Fruit fly (Drosophila melanogaster) whole organism, embryonic: ENCODE results near the gene CG9184.

Experiments
- Abd-B ChIP-seq: fragments of 200-800 bp; sonication (Bioruptor generic); optimal IDR thresholded peaks from 2 replicates; lab custom pipeline; 2018; ENCODE audit warnings: missing biosample characterization, mild to moderate bottlenecking, missing genetic modification characterization, moderate library complexity
- Atf3 ChIP-seq: fragments of 200-800 bp; sonication (Bioruptor generic); optimal IDR thresholded peaks from 3 replicates; lab custom pipeline; 2016; ENCODE audit warnings: missing biosample characterization, missing genetic modification characterization
- CG10147 ChIP-seq: fragments of 200-800 bp; sonication (Bioruptor generic); optimal IDR thresholded peaks from 2 replicates; lab custom pipeline; 2019; ENCODE audit warnings: missing biosample characterization, mild to moderate bottlenecking, missing genetic modification characterization, moderate library complexity
- CG10209 ChIP-seq: fragments of 200-800 bp; sonication (Bioruptor generic); optimal IDR thresholded peaks from 3 replicates; lab custom pipeline; 2017; ENCODE audit warnings: missing biosample characterization, mild to moderate bottlenecking, missing genetic modification characterization, missing genetic modification reagents
- CG10321 ChIP-seq: fragments of 200-800 bp; sonication (Bioruptor generic); IDR thresholded peaks from 2 replicates; pipeline ENCODE4 v1.3.6; 2022; ENCODE audit warnings: missing biosample characterization, missing genetic modification characterization
- CG11093 ChIP-seq: fragments of 200-800 bp; sonication (Bioruptor generic); IDR thresholded peaks from 3 replicates; pipeline ENCODE4 v1.3.6; 2022; ENCODE audit warnings: missing biosample characterization, missing genetic modification characterization
- CG11695 ChIP-seq: fragments of 200-800 bp; sonication (Bioruptor generic); IDR thresholded peaks from 3 replicates; pipeline ENCODE4 v1.3.6; 2022; ENCODE audit warnings: missing biosample characterization, missing genetic modification characterization
- CG14710 ChIP-seq: fragments of 200-800 bp; sonication (Bioruptor generic); optimal IDR thresholded peaks from 3 replicates; lab custom pipeline; 2019; ENCODE audit warnings: missing biosample characterization, mild to moderate bottlenecking, missing genetic modification characterization, moderate library complexity
- CG14860 ChIP-seq: fragments of 200-800 bp; sonication (Bioruptor generic); IDR thresholded peaks from 3 replicates; pipeline ENCODE4 v1.3.6; 2022; ENCODE audit warnings: missing biosample characterization, missing genetic modification characterization; ENCODE audit not compliant: partially characterized antibody
- CG15269 ChIP-seq: fragments of 200-800 bp; sonication (Bioruptor generic); optimal IDR thresholded peaks from 2 replicates; lab custom pipeline; 2018; ENCODE audit warnings: missing biosample characterization, mild to moderate bottlenecking, missing genetic modification characterization, moderate library complexity
- CG1603 ChIP-seq: fragments of 200-800 bp; sonication (Bioruptor generic); optimal IDR thresholded peaks from 2 replicates; lab custom pipeline; 2019; ENCODE audit warnings: missing biosample characterization, mild to moderate bottlenecking, missing genetic modification characterization, moderate library complexity
- CG1792 ChIP-seq: fragments of 200-800 bp; sonication (Bioruptor generic); optimal IDR thresholded peaks from 2 replicates; lab custom pipeline; 2016; ENCODE audit warnings: missing biosample characterization, missing genetic modification characterization
- CG2678 ChIP-seq: fragments of 200-800 bp; sonication (Bioruptor generic); optimal IDR thresholded peaks from 3 replicates; lab custom pipeline; 2019; ENCODE audit warnings: missing biosample characterization, mild to moderate bottlenecking, missing genetic modification characterization, moderate library complexity
- CG3163 ChIP-seq: fragments of 200-800 bp; sonication (Bioruptor generic); optimal IDR thresholded peaks from 3 replicates; lab custom pipeline; 2016; ENCODE audit warnings: missing biosample characterization, missing genetic modification characterization
- CG8359 ChIP-seq: fragments of 200-800 bp; sonication (Bioruptor generic); optimal IDR thresholded peaks from 2 replicates; lab custom pipeline; 2017; ENCODE audit warnings: missing biosample characterization, mild to moderate bottlenecking, missing genetic modification characterization, borderline replicate concordance
- CG9932 ChIP-seq: fragments of 200-800 bp; sonication (Bioruptor generic); IDR thresholded peaks from 2 replicates; pipeline ENCODE4 v1.3.6; 2022; ENCODE audit warnings: missing biosample characterization, missing genetic modification characterization
- CkIIα-i1 ChIP-seq: fragments of 200-800 bp; sonication (Bioruptor generic); IDR thresholded peaks from 2 replicates; pipeline ENCODE4 v1.3.6; 2022; ENCODE audit warnings: missing biosample characterization, missing genetic modification characterization
- Dip3 ChIP-seq: fragments of 200-800 bp; sonication (Bioruptor generic); optimal IDR thresholded peaks from 3 replicates; lab custom pipeline; 2016; ENCODE audit warnings: missing biosample characterization, missing genetic modification characterization
- Dp ChIP-seq: fragments of 200-800 bp; sonication (Bioruptor generic); optimal IDR thresholded peaks from 2 replicates; lab custom pipeline; 2018; ENCODE audit warnings: missing biosample characterization, mild to moderate bottlenecking, missing genetic modification characterization, moderate library complexity
- E2f2 ChIP-seq: fragments of 200-800 bp; sonication (Bioruptor generic); IDR thresholded peaks from 2 replicates; pipeline ENCODE4 v1.3.6; 2022; ENCODE audit warnings: missing biosample characterization, missing genetic modification characterization
- HLH3B ChIP-seq: fragments of 200-800 bp; sonication (Bioruptor generic); IDR thresholded peaks from 2 replicates; pipeline ENCODE4 v1.3.6; 2022; ENCODE audit warnings: missing biosample characterization, missing genetic modification characterization
- NC2α ChIP-seq: fragments of 200-800 bp; sonication (Bioruptor generic); optimal IDR thresholded peaks from 2 replicates; lab custom pipeline; 2016; ENCODE audit warnings: missing biosample characterization, missing genetic modification characterization
- NFAT ChIP-seq: fragments of 200-800 bp; sonication (Bioruptor generic); IDR thresholded peaks from 2 replicates; pipeline ENCODE4 v1.3.6; 2022; ENCODE audit warnings: missing biosample characterization, missing genetic modification characterization
- Nf-YA ChIP-seq: fragments of 200-800 bp; sonication (Bioruptor generic); IDR thresholded peaks from 2 replicates; pipeline ENCODE4 v1.3.6; 2022; ENCODE audit warnings: missing biosample characterization, missing genetic modification characterization
- Oli ChIP-seq: fragments of 200-800 bp; sonication (Bioruptor generic); optimal IDR thresholded peaks from 2 replicates; lab custom pipeline; 2018; ENCODE audit warnings: missing biosample characterization, mild to moderate bottlenecking, missing genetic modification characterization, moderate library complexity
- Sin3A ChIP-seq: fragments of >200 bp; optimal IDR thresholded peaks from 2 replicates; lab custom pipeline; 2018
- Stat92E ChIP-seq, 3 experiments: fragments of >200 bp in 2 of 3; fragments of 200-800 bp in 1 of 3; sonication (Bioruptor generic) in 1 of 3; optimal IDR thresholded peaks; 2 replicates each; lab custom pipeline; 2017 to 2019; ENCODE audit warnings: missing biosample characterization in 3 of 3, missing genetic modification characterization in 3 of 3, mild to moderate bottlenecking in 1 of 3, moderate library complexity in 1 of 3
- abd-A ChIP-seq: fragments of 200-800 bp; sonication (Bioruptor generic); optimal IDR thresholded peaks from 3 replicates; lab custom pipeline; 2019; ENCODE audit warnings: missing biosample characterization, mild to moderate bottlenecking, missing genetic modification characterization, moderate library complexity
- ac ChIP-seq: fragments of 200-800 bp; sonication (Bioruptor generic); optimal IDR thresholded peaks from 3 replicates; lab custom pipeline; 2017; ENCODE audit warnings: missing biosample characterization, mild to moderate bottlenecking, missing genetic modification characterization
- aop ChIP-seq: fragments of 200-800 bp; sonication (Bioruptor generic); IDR thresholded peaks from 2 replicates; pipeline ENCODE4 v1.3.6; 2022; ENCODE audit warnings: missing biosample characterization, missing genetic modification characterization
- ato ChIP-seq: fragments of 200-800 bp; sonication (Bioruptor generic); IDR thresholded peaks from 2 replicates; pipeline ENCODE4 v1.3.6; 2022; ENCODE audit warnings: missing biosample characterization, missing genetic modification characterization; ENCODE audit not compliant: partially characterized antibody
- cas ChIP-seq: fragments of 200-800 bp; sonication (Bioruptor generic); IDR thresholded peaks from 2 replicates; pipeline ENCODE4 v1.3.6; 2022; ENCODE audit warnings: missing biosample characterization, missing genetic modification characterization
- corto ChIP-seq: fragments of 200-800 bp; sonication (Bioruptor generic); optimal IDR thresholded peaks from 2 replicates; lab custom pipeline; 2016; ENCODE audit warnings: missing biosample characterization, mild to moderate bottlenecking, missing genetic modification characterization, moderate library complexity
- dmrt99B ChIP-seq: fragments of 200-800 bp; sonication (Bioruptor generic); optimal IDR thresholded peaks from 2 replicates; lab custom pipeline; 2018; ENCODE audit warnings: missing biosample characterization, mild to moderate bottlenecking, missing genetic modification characterization, moderate library complexity
- dysf ChIP-seq: fragments of 200-800 bp; sonication (Bioruptor generic); IDR thresholded peaks from 3 replicates; pipeline ENCODE4 v1.3.6; 2022; ENCODE audit warnings: missing biosample characterization, missing genetic modification characterization
- eyg ChIP-seq: fragments of 200-800 bp; sonication (Bioruptor generic); optimal IDR thresholded peaks from 3 replicates; lab custom pipeline; 2016; ENCODE audit warnings: missing biosample characterization, missing genetic modification characterization
- fd3F ChIP-seq: fragments of 200-800 bp; sonication (Bioruptor generic); optimal IDR thresholded peaks from 2 replicates; lab custom pipeline; 2018; ENCODE audit warnings: missing biosample characterization, mild to moderate bottlenecking, missing genetic modification characterization, moderate library complexity
- gsb ChIP-seq: fragments of 200-800 bp; sonication (Bioruptor generic); IDR thresholded peaks from 2 replicates; pipeline ENCODE4 v1.3.6; 2022; ENCODE audit warnings: missing biosample characterization, missing genetic modification characterization
- kah ChIP-seq: fragments of 200-800 bp; sonication (Bioruptor generic); optimal IDR thresholded peaks from 2 replicates; lab custom pipeline; 2018; ENCODE audit warnings: missing biosample characterization, mild to moderate bottlenecking, missing genetic modification characterization
- kay ChIP-seq: fragments of 200-800 bp; sonication (Bioruptor generic); optimal IDR thresholded peaks from 2 replicates; lab custom pipeline; 2016; ENCODE audit warnings: missing biosample characterization, missing genetic modification characterization
- lbe ChIP-seq: fragments of 200-800 bp; sonication (Bioruptor generic); optimal IDR thresholded peaks from 2 replicates; lab custom pipeline; 2016; ENCODE audit warnings: missing biosample characterization, mild to moderate bottlenecking, missing genetic modification characterization
- pho ChIP-seq: fragments of 200-800 bp; sonication (Bioruptor generic); optimal IDR thresholded peaks from 2 replicates; lab custom pipeline; 2016; ENCODE audit warnings: missing biosample characterization, missing genetic modification characterization
- psq ChIP-seq: fragments of 200-800 bp; sonication (Bioruptor generic); optimal IDR thresholded peaks from 2 replicates; lab custom pipeline; 2017; ENCODE audit warnings: missing biosample characterization, missing genetic modification characterization
- pum ChIP-seq: fragments of 200-800 bp; sonication (Bioruptor generic); optimal IDR thresholded peaks from 2 replicates; lab custom pipeline; 2016; ENCODE audit warnings: missing biosample characterization, missing genetic modification characterization
- salm ChIP-seq: fragments of 200-800 bp; sonication (Bioruptor generic); optimal IDR thresholded peaks from 2 replicates; lab custom pipeline; 2018; ENCODE audit warnings: missing biosample characterization, mild to moderate bottlenecking, missing genetic modification characterization
- seq ChIP-seq: fragments of 200-800 bp; sonication (Bioruptor generic); IDR thresholded peaks from 2 replicates; pipeline ENCODE4 v1.3.6; 2022; ENCODE audit warnings: missing biosample characterization, missing genetic modification characterization
- sim ChIP-seq: fragments of 200-800 bp; sonication (Bioruptor generic); IDR thresholded peaks from 2 replicates; pipeline ENCODE4 v1.3.6; 2022; ENCODE audit warnings: missing biosample characterization, missing genetic modification characterization
- slbo ChIP-seq: fragments of 200-800 bp; sonication (Bioruptor generic); IDR thresholded peaks from 2 replicates; pipeline ENCODE4 v1.3.6; 2022; ENCODE audit warnings: missing biosample characterization, missing genetic modification characterization
- sr ChIP-seq: fragments of 200-800 bp; sonication (Bioruptor generic); IDR thresholded peaks from 3 replicates; pipeline ENCODE4 v1.3.6; 2022; ENCODE audit warnings: missing biosample characterization, missing genetic modification characterization
- ssp ChIP-seq: fragments of 200-800 bp; sonication (Bioruptor generic); IDR thresholded peaks from 2 replicates; pipeline ENCODE4 v1.3.6; 2022; ENCODE audit warnings: missing biosample characterization, missing genetic modification characterization
- tna ChIP-seq: fragments of 200-800 bp; sonication (Bioruptor generic); IDR thresholded peaks from 2 replicates; pipeline ENCODE4 v1.3.6; 2022; ENCODE audit warnings: missing biosample characterization, missing genetic modification characterization; ENCODE audit not compliant: partially characterized antibody

The CG9184 gene

dm6 chr3L:1342133-1342580, 19.6 kb upstream of the CG9184 start, which contains the start of gene indra (continued):
- TF ChIP-seq lbe (GFP tag; lab: Kevin White, UChicago) = no peak
- no peak for TF ChIP-seq psq (GFP tag; lab: Kevin White, UChicago)
- TF ChIP-seq CG10321 (GFP tag; lab: Robert Waterston, UW) = no peak
- no peak for TF ChIP-seq Stat92E (GFP tag; optimal IDR thresholded peaks at IDR 0.05; lab: Kevin White, UChicago)
- TF ChIP-seq CG3163 = peak; percentile 17
- no peak for TF ChIP-seq CG11093 (GFP tag; lab: Robert Waterston, UW)
- peak; percentile 10 for TF ChIP-seq CG10209
- TF ChIP-seq CG10147 = no peak
- peak; percentile 63 for TF ChIP-seq pho (GFP tag; lab: Kevin White, UChicago)
- no peak for TF ChIP-seq HLH3B (GFP tag; lab: Robert Waterston, UW)
- TF ChIP-seq CG14860 (GFP tag; lab: Robert Waterston, UW) = peak; percentile 38; the same call in 1 of the 3 replicates
- TF ChIP-seq kah (GFP tag; lab: Kevin White, UChicago) = no peak
- peak; percentile 59 for TF ChIP-seq slbo (GFP tag; lab: Robert Waterston, UW)
- no peak for TF ChIP-seq salm
- peak; percentile 39; the same call in 1 of the 3 replicates for TF ChIP-seq dysf (GFP tag; lab: Robert Waterston, UW)
- TF ChIP-seq CG2678 = no peak
- peak; percentile 45; the same call in 1 of the 2 replicates for TF ChIP-seq ato (GFP tag; lab: Robert Waterston, UW)
- no peak for TF ChIP-seq gsb (GFP tag; lab: Robert Waterston, UW)
- peak; percentile 76 for TF ChIP-seq Dp (GFP tag; lab: Kevin White, UChicago)
- TF ChIP-seq CkIIα-i1 (GFP tag; lab: Robert Waterston, UW) = no peak
- no peak for TF ChIP-seq sim (GFP tag; lab: Robert Waterston, UW)
- TF ChIP-seq abd-A = no peak
- TF ChIP-seq pum = peak; percentile 9
- TF ChIP-seq CG9932 = peak; percentile 72
- no peak for TF ChIP-seq CG15269 (tag; lab: Kevin White, UChicago)
- peak; percentile 27 for TF ChIP-seq CG1603 (tag; lab: Kevin White, UChicago)
- no peak for TF ChIP-seq NFAT (GFP tag; lab: Robert Waterston, UW)
- peak; percentile 28 for TF ChIP-seq Atf3 (GFP tag; lab: Kevin White, UChicago)
- TF ChIP-seq CG8359 (GFP tag; lab: Kevin White, UChicago) = no peak
- peak; percentile 14 for TF ChIP-seq eyg (GFP tag; lab: Kevin White, UChicago)
- TF ChIP-seq E2f2 = peak; percentile 77
- TF ChIP-seq Nf-YA (GFP tag; lab: Robert Waterston, UW) = no peak
- peak; percentile 81 for TF ChIP-seq Sin3A (lab: Kevin White, UChicago)
- no peak for TF ChIP-seq dmrt99B (tag; lab: Kevin White, UChicago)
- no peak for TF ChIP-seq seq
- TF ChIP-seq ssp = no peak
- peak; percentile 11 for TF ChIP-seq fd3F
- peak; percentile 62 for TF ChIP-seq CG1792 (GFP tag; lab: Kevin White, UChicago)
- no peak for TF ChIP-seq sr (GFP tag; lab: Robert Waterston, UW)
- TF ChIP-seq CG14710 = peak; percentile 69
- no peak for TF ChIP-seq Oli
- no peak for TF ChIP-seq ac (GFP tag; lab: Kevin White, UChicago)
- peak; percentile 22 for TF ChIP-seq Abd-B (GFP tag; lab: Kevin White, UChicago)
- peak; percentile 37 for TF ChIP-seq kay (GFP tag; lab: Kevin White, UChicago)
- TF ChIP-seq CG11695 = no peak
- no peak; the same call in 1 of the 2 replicates for TF ChIP-seq tna (GFP tag; lab: Robert Waterston, UW)
- peak; percentile 56; the same call in 1 of the 2 replicates for TF ChIP-seq cas
- TF ChIP-seq NC2α (GFP tag; lab: Kevin White, UChicago) = no peak
- TF ChIP-seq Dip3 (GFP tag; lab: Kevin White, UChicago) = peak; percentile 59
- TF ChIP-seq aop (GFP tag; lab: Robert Waterston, UW) = no peak
- TF ChIP-seq corto = no peak
